Worm (Caenorhabditis elegans): ENCODE data around the gene F59A7.12.

ce11 chrV:2045956-2046355, 16.0 kb downstream of the F59A7.12 start, which contains the start of gene Y40B10A.5:
- TF ChIP-seq nhr-237 (tag; optimal IDR thresholded peaks at IDR 0.05) (no peak), C34F6.9 (tag; optimal IDR thresholded peaks at IDR 0.05) (no peak), fos-1 (tag; optimal IDR thresholded peaks at IDR 0.05) (no peak)
